Worm (Caenorhabditis elegans) whole organism, L4 larva: Measurements from ENCODE around the gene rgs-5.

Experiments used
- Y105C5A.15 ChIP-seq: fragments of 200-800 bp; sonication (Bioruptor generic); IDR thresholded peaks from 2 replicates; pipeline ENCODE4 v1.3.6; 2022; ENCODE audit warnings: missing genetic modification characterization, missing compliant biosample characterization
- ama-1 ChIP-seq: fragments of 150-350 bp; optimal IDR thresholded peaks from 2 replicates; lab custom pipeline; 2014; ENCODE audit warnings: inconsistent platforms, mixed read lengths
- ceh-82 ChIP-seq: sonication (generic microtip); optimal IDR thresholded peaks from 2 replicates; lab custom pipeline; 2017; ENCODE audit warnings: missing biosample characterization, missing genetic modification characterization
- fos-1 ChIP-seq: fragments of 150-350 bp; optimal IDR thresholded peaks from 2 replicates; lab custom pipeline; 2014; ENCODE audit warnings: missing biosample characterization, missing genetic modification characterization
- nhr-237 ChIP-seq: sonication (generic microtip); optimal IDR thresholded peaks from 2 replicates; lab custom pipeline; 2017; ENCODE audit warnings: missing biosample characterization, missing genetic modification characterization
- pha-4 ChIP-seq, 2 experiments: fragments of 150-350 bp in 1 of 2; fragments of 200-800 bp in 1 of 2; sonication (Bioruptor generic) in 1 of 2; IDR thresholded peaks in 1 of 2; optimal IDR thresholded peaks in 1 of 2; 2 replicates each; pipeline versions ENCODE4 v1.3.6 to Lab custom; 2014 to 2022; ENCODE audit warnings: missing genetic modification characterization in 2 of 2, missing genetic modification reagents in 2 of 2, missing biosample characterization in 1 of 2, missing compliant biosample characterization in 1 of 2
- pqm-1 ChIP-seq: sonication (generic microtip); optimal IDR thresholded peaks from 2 replicates; lab custom pipeline; 2017; ENCODE audit warnings: missing biosample characterization, missing genetic modification characterization
- set-16 ChIP-seq: fragments of 200-800 bp; sonication (Bioruptor generic); IDR thresholded peaks from 2 replicates; pipeline ENCODE4 v1.3.6; 2022; ENCODE audit warnings: missing genetic modification reagents, missing genetic modification characterization, missing compliant biosample characterization
- skn-1 ChIP-seq: fragments of 150-350 bp; optimal IDR thresholded peaks from 2 replicates; lab custom pipeline; 2014; ENCODE audit warnings: missing biosample characterization, missing genetic modification characterization
- snpc-4 ChIP-seq: fragments of 150-350 bp; optimal IDR thresholded peaks from 2 replicates; lab custom pipeline; 2014; ENCODE audit warnings: missing biosample characterization, missing genetic modification characterization
- unc-62 ChIP-seq, 3 experiments: fragments of 150-350 bp in 1 of 3; sonication (generic microtip); optimal IDR thresholded peaks in 2 of 3; peaks in 1 of 3; 1 replicate in 1 of 3; 2 replicates in 2 of 3; lab custom pipeline; 2014 to 2017; ENCODE audit warnings: missing biosample characterization in 3 of 3, missing genetic modification characterization in 3 of 3, missing genetic modification reagents in 3 of 3, missing genotype in 1 of 3

DNA sequence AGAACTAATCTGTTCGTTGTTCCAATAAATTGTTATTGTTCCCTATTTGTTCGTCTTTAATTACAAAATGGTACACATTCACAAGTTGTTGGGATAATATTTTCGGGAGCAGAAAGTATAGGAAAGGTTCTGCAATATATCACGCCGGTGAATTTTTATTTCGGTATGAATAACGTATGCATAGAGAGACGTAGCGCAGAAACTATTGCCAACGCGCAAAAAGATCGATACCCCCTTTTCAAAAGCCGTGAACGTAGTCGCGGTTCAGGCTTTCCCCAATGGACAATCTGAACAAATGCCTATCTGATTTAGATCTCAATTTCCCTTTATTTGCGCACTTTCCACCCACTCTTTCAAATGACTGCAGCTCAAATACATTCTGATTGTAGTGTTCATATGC is 18.2 kb upstream of the rgs-5 start, which contains the start of gene pst-2:
- TF ChIP-seq Y105C5A.15 (no peak), snpc-4 (tag; lab: Kevin White, UChicago) (no peak), unc-62 (GFP tag; optimal IDR thresholded peaks at IDR 0.05 in 1 of 2; lab: Kevin White, UChicago) (no peak), unc-62 (tag; optimal IDR thresholded peaks at IDR 0.05; lab: Kevin White, UChicago) (no peak), set-16 (GFP tag; lab: Robert Waterston, UW) (no peak), pha-4 (GFP tag; IDR thresholded peaks at IDR 0.05; lab: Robert Waterston, UW) (peak; percentile 18; the same call in 1 of the 2 replicates), pha-4 (tag; optimal IDR thresholded peaks at IDR 0.05; lab: Kevin White, UChicago) (no peak), nhr-237 (tag; lab: Kevin White, UChicago) (no peak), fos-1 (no peak), pqm-1 (no peak), ama-1 (no peak), skn-1 (tag; lab: Kevin White, UChicago) (no peak), ceh-82 (tag; lab: Kevin White, UChicago) (no peak)
